Worm (Caenorhabditis elegans): ENCODE data around the gene srj-19.

DNA sequence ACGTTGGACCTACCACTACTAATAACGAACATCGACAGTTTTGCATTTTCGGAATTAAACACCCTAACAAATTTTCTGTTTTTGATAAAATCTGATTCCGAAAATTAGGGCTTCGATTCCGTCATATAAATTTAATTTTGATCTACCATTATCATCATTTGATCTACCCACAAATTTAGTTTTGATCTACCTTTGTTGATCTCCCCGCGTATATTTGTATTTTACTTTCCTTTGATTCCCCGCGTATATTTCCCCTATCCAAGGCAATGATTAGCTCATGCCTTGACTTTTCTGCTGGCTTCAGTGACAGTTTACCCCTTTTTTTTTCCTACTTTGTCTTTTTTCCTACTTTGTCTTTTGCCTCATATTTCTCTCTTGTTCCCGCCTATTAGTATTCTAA, 19.3 kb upstream of the srj-19 start:
- TF ChIP-seq let-607 (tag; optimal IDR thresholded peaks at IDR 0.05) (no peak), dox-1 (GFP tag; IDR thresholded peaks at IDR 0.05) (no peak), nhr-80 (tag; optimal IDR thresholded peaks at IDR 0.05) (no peak), F57C9.4 (tag; optimal IDR thresholded peaks at IDR 0.05) (no peak), dpl-1 (GFP tag; optimal IDR thresholded peaks at IDR 0.05) (peak; percentile 47), lin-35 (GFP tag; optimal IDR thresholded peaks at IDR 0.05) (no peak), nfya-2 (GFP tag; IDR thresholded peaks at IDR 0.05) (no peak), let-526 (GFP tag; IDR thresholded peaks at IDR 0.05) (no peak), akir-1 (GFP tag; optimal IDR thresholded peaks at IDR 0.05) (no peak), snpc-4 (GFP tag; optimal IDR thresholded peaks at IDR 0.05) (no peak), snpc-4 (tag; optimal IDR thresholded peaks at IDR 0.05) (no peak)
